Fruit fly (Drosophila melanogaster): ENCODE measurements around the gene dar1.

dar1 gene

DNA sequence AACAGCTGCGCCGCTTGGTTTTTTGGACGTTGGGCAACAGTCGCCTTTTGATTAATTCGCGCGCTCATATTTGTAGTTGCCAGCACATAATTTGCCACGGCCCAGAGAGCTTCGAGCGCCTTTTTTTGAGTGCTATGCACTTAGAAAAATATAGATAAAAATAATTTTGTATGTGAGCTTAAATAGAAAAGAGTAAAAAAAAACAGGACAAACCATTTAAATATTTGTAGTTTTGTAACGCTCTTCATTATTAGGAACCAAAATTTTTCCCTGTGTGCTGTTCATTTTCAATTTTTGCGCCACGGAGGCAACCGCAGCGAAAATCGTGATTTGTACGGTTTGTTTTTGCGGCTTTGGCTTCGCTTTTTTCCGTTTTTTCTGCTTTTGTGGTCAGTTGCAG, 23.4 kb downstream of the dar1 start:
- TF ChIP-seq tj (GFP tag; optimal IDR thresholded peaks at IDR 0.05) (no peak), cnc (optimal IDR thresholded peaks at IDR 0.05) (no peak), bab1 (GFP tag; optimal IDR thresholded peaks at IDR 0.05) (no peak), CG7045 (GFP tag; optimal IDR thresholded peaks at IDR 0.05) (no peak)

DNA sequence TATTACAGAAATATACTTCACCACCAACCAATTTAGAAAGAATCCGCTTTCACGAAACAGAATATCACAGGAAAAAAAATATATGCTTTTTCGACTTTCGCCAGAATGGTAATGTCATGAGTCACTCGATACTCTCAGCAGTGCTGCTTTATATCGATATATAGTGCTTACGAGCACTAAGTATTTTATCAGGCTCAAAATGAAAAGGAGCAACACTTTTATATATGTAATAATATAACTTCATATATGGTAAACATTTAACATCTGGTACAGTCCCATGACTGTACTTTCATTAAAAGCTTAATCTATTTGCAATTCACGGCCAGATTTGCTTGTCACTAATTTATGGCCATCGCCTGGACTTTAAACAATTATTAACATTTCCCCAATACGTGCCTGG, 28.5 kb downstream of the dar1 start, which contains the start of gene CG10862:
CG10862 (minus strand) TSS at position 101 of the 400 bp plus-strand sequence.
- no peak for TF ChIP-seq CG1620 (GFP tag; optimal IDR thresholded peaks at IDR 0.05)
- no peak for TF ChIP-seq Hr96 (GFP tag; optimal IDR thresholded peaks at IDR 0.05)
- no peak for TF ChIP-seq CG14711 (tag; optimal IDR thresholded peaks at IDR 0.05)
- TF ChIP-seq bab1 (GFP tag; optimal IDR thresholded peaks at IDR 0.05), result no peak
- TF ChIP-seq Mnt (GFP tag; optimal IDR thresholded peaks at IDR 0.05), result no peak
- TF ChIP-seq ovo (GFP tag; optimal IDR thresholded peaks at IDR 0.05), result no peak
- no peak for TF ChIP-seq toe (GFP tag; optimal IDR thresholded peaks at IDR 0.05)
- no peak for TF ChIP-seq tj (GFP tag; optimal IDR thresholded peaks at IDR 0.05)
- no peak for TF ChIP-seq CG5204 (GFP tag; optimal IDR thresholded peaks at IDR 0.05)
- no peak for TF ChIP-seq pad (GFP tag; optimal IDR thresholded peaks at IDR 0.05)
- TF ChIP-seq CG7101 (tag; optimal IDR thresholded peaks at IDR 0.05), result no peak
- TF ChIP-seq cnc (optimal IDR thresholded peaks at IDR 0.05), result no peak
- TF ChIP-seq cic (GFP tag; optimal IDR thresholded peaks at IDR 0.05), result no peak
- TF ChIP-seq Crg-1 (GFP tag; optimal IDR thresholded peaks at IDR 0.05), result no peak

DNA sequence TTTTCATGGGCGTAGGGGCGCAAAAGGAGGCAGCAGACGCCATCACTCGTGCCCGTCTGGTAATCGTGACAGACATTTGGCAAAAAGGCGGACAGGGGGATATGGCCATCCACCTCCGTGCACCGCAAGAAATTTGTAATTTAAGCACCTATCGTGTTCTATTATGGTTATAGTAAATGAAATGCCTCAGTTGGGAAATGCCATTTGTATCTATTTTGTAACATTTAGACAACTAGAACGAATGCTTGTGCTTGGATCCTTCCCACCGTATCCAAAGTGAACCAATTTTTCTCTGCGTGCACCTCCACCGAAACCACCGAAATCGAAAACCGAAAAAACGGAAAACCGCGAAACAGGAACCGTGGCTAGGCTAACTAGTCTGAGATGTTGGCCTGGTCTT, 30.7 kb downstream of the dar1 start:
- TF ChIP-seq cnc (optimal IDR thresholded peaks at IDR 0.05), result no peak
- no peak for TF ChIP-seq cic (GFP tag; optimal IDR thresholded peaks at IDR 0.05)
- no peak for TF ChIP-seq CG11617 (GFP tag; optimal IDR thresholded peaks at IDR 0.05)
- TF ChIP-seq CG12768 (GFP tag; optimal IDR thresholded peaks at IDR 0.05), result no peak
- TF ChIP-seq CG1620 (GFP tag; optimal IDR thresholded peaks at IDR 0.05), result no peak
- no peak for TF ChIP-seq Clk (GFP tag; optimal IDR thresholded peaks at IDR 0.05)
- TF ChIP-seq Hr96 (GFP tag; optimal IDR thresholded peaks at IDR 0.05), result no peak

DNA sequence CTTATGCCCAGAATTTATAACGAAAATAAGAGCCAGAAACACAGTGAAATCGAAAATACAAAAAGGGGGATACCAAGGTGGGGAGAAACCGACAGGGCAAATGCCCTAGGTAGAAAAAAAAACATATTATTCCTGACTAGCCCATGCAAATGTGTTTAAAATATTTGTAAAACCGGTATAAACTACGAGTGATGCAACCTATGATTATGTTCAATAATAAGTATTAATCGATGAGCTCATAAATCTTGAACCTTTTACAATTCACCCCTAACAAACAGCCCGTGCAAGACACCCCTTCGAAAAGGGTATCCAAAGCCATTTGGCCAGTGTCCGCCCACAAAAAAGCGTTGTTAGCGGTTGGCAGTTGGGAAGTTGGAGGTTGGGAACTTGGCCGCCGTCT, 31.7 kb downstream of the dar1 start:
- TF ChIP-seq CG11617 (GFP tag; optimal IDR thresholded peaks at IDR 0.05) (no peak), CG5204 (GFP tag; optimal IDR thresholded peaks at IDR 0.05) (no peak), CG12768 (GFP tag; optimal IDR thresholded peaks at IDR 0.05) (no peak), CG7101 (tag; optimal IDR thresholded peaks at IDR 0.05) (no peak), tj (GFP tag; optimal IDR thresholded peaks at IDR 0.05) (no peak), Clk (GFP tag; optimal IDR thresholded peaks at IDR 0.05) (no peak), cic (GFP tag; optimal IDR thresholded peaks at IDR 0.05) (no peak), kay (GFP tag; ENCODE audit: borderline replicate concordance) (no peak), CG1620 (GFP tag; optimal IDR thresholded peaks at IDR 0.05) (no peak), Crg-1 (GFP tag; optimal IDR thresholded peaks at IDR 0.05) (no peak), ovo (GFP tag; optimal IDR thresholded peaks at IDR 0.05) (no peak), CG33017 (tag; optimal IDR thresholded peaks at IDR 0.05) (no peak), Hr96 (GFP tag; optimal IDR thresholded peaks at IDR 0.05) (no peak)

dm6 chr3L:3658768-3659167, 32.6 kb downstream of the dar1 start, which contains the start of gene CG43098:
TSS of gene CG43098 (plus strand) at chr3L:3659068.
- TF ChIP-seq CG11617 (GFP tag; optimal IDR thresholded peaks at IDR 0.05) (no peak), CG5204 (GFP tag; optimal IDR thresholded peaks at IDR 0.05) (no peak), pad (GFP tag; optimal IDR thresholded peaks at IDR 0.05) (no peak), CG1620 (GFP tag; optimal IDR thresholded peaks at IDR 0.05) (no peak), ovo (GFP tag; optimal IDR thresholded peaks at IDR 0.05) (no peak), toe (GFP tag; optimal IDR thresholded peaks at IDR 0.05) (no peak), Clk (GFP tag; optimal IDR thresholded peaks at IDR 0.05) (no peak), CG7045 (GFP tag; optimal IDR thresholded peaks at IDR 0.05) (no peak), tj (GFP tag; optimal IDR thresholded peaks at IDR 0.05) (no peak), CG33017 (tag; optimal IDR thresholded peaks at IDR 0.05) (no peak), cnc (optimal IDR thresholded peaks at IDR 0.05) (no peak), bab1 (GFP tag; optimal IDR thresholded peaks at IDR 0.05) (no peak), kay (GFP tag; ENCODE audit: borderline replicate concordance) (no peak), Mnt (GFP tag; optimal IDR thresholded peaks at IDR 0.05) (no peak)

dm6 chr3L:3665288-3666210, 39.4 kb downstream of the dar1 start:
- TF ChIP-seq kay (GFP tag; ENCODE audit: borderline replicate concordance) (no peak), CG11617 (GFP tag; optimal IDR thresholded peaks at IDR 0.05) (no peak), CG14711 (tag; optimal IDR thresholded peaks at IDR 0.05) (no peak), Clk (GFP tag; optimal IDR thresholded peaks at IDR 0.05) (no peak), bab1 (GFP tag; optimal IDR thresholded peaks at IDR 0.05) (no peak), ovo (GFP tag; optimal IDR thresholded peaks at IDR 0.05) (no peak), Hr96 (GFP tag; optimal IDR thresholded peaks at IDR 0.05) (no peak), toe (GFP tag; optimal IDR thresholded peaks at IDR 0.05) (no peak), Crg-1 (GFP tag; optimal IDR thresholded peaks at IDR 0.05) (no peak), CG33017 (tag; optimal IDR thresholded peaks at IDR 0.05) (no peak)

- TF ChIP-seq Clk (GFP tag; optimal IDR thresholded peaks at IDR 0.05) (no peak), toe (GFP tag; optimal IDR thresholded peaks at IDR 0.05) (no peak), ovo (GFP tag; optimal IDR thresholded peaks at IDR 0.05) (no peak), CG5204 (GFP tag; optimal IDR thresholded peaks at IDR 0.05) (no peak), Hr96 (GFP tag; optimal IDR thresholded peaks at IDR 0.05) (no peak), kay (GFP tag; ENCODE audit: borderline replicate concordance) (no peak), pad (GFP tag; optimal IDR thresholded peaks at IDR 0.05) (no peak), CG1620 (GFP tag; optimal IDR thresholded peaks at IDR 0.05) (no peak), Crg-1 (GFP tag; optimal IDR thresholded peaks at IDR 0.05) (no peak), CG14711 (tag; optimal IDR thresholded peaks at IDR 0.05) (no peak)
These were observed 41.4 kb downstream of the dar1 start for dm6 chr3L:3667594-3667993.
